Worm (Caenorhabditis elegans) whole organism, young adult: ENCODE measurements around the gene tkr-3.
"Not testable (repeated sequence)": the region's sequence is repeated elsewhere in the genome, so short reads cannot be mapped to it uniquely, and the experiment has no call there.

Experiments
- B0019.2 ChIP-seq: fragments of 200-800 bp; sonication (Bioruptor generic); conservative IDR thresholded peaks from 2 replicates; pipeline ENCODE4 v1.3.6; 2022; ENCODE audit warnings: missing genetic modification reagents, missing genetic modification characterization, missing compliant biosample characterization
- F22D6.2 ChIP-seq: sonication (generic microtip); optimal IDR thresholded peaks from 2 replicates; lab custom pipeline; 2016; ENCODE audit warnings: mild to moderate bottlenecking, missing genetic modification characterization, missing compliant biosample characterization
- F55B11.4 ChIP-seq: sonication (generic microtip); optimal IDR thresholded peaks from 2 replicates; lab custom pipeline; 2016; ENCODE audit warnings: missing compliant biosample characterization, missing genetic modification characterization, borderline replicate concordance; ENCODE audit not compliant: insufficient read depth
- K12H6.12 ChIP-seq: fragments of 200-800 bp; sonication (Bioruptor generic); optimal IDR thresholded peaks from 2 replicates; lab custom pipeline; 2018; ENCODE audit warnings: mild to moderate bottlenecking, missing genetic modification characterization, missing compliant biosample characterization
- T07F8.4 ChIP-seq: sonication (generic microtip); optimal IDR thresholded peaks from 2 replicates; lab custom pipeline; 2016; ENCODE audit warnings: mild to moderate bottlenecking, missing genetic modification characterization, moderate library complexity, missing compliant biosample characterization
- Y53G8AR.9 ChIP-seq: fragments of 200-800 bp; sonication (Bioruptor generic); conservative IDR thresholded peaks from 2 replicates; pipeline ENCODE4 v1.3.6; 2022; ENCODE audit warnings: missing genetic modification reagents, missing genetic modification characterization, missing compliant biosample characterization
- Y56A3A.18 ChIP-seq: fragments of 200-800 bp; sonication (Bioruptor generic); IDR thresholded peaks from 2 replicates; pipeline ENCODE4 v1.3.6; 2022; ENCODE audit warnings: missing genetic modification reagents, missing genetic modification characterization, missing compliant biosample characterization
- akir-1 ChIP-seq: fragments of 200-800 bp; sonication (Bioruptor generic); optimal IDR thresholded peaks from 2 replicates; lab custom pipeline; 2018; ENCODE audit warnings: mild to moderate bottlenecking, missing genetic modification characterization, moderate library complexity, missing compliant biosample characterization
- aptf-3 ChIP-seq: fragments of 200-800 bp; sonication (Bioruptor generic); IDR thresholded peaks from 2 replicates; pipeline ENCODE4 v1.3.6; 2022; ENCODE audit warnings: missing genetic modification characterization, missing compliant biosample characterization
- atf-7 ChIP-seq: sonication (generic microtip); optimal IDR thresholded peaks from 2 replicates; lab custom pipeline; 2017; ENCODE audit warnings: mild to moderate bottlenecking, missing genetic modification characterization, missing compliant biosample characterization
- attf-6 ChIP-seq: fragments of 200-800 bp; sonication (Bioruptor generic); IDR thresholded peaks from 2 replicates; pipeline ENCODE4 v1.3.6; 2022; ENCODE audit warnings: missing genetic modification reagents, missing genetic modification characterization, missing compliant biosample characterization
- die-1 ChIP-seq: sonication (generic microtip); optimal IDR thresholded peaks from 2 replicates; lab custom pipeline; 2016; ENCODE audit warnings: missing genotype, mild to moderate bottlenecking, missing genetic modification characterization, missing compliant biosample characterization
- egl-18 ChIP-seq: fragments of 200-800 bp; sonication (Bioruptor generic); IDR thresholded peaks from 2 replicates; pipeline ENCODE4 v1.3.6; 2022; ENCODE audit warnings: missing genetic modification reagents, missing genetic modification characterization, missing compliant biosample characterization
- ekl-4 ChIP-seq: fragments of 200-800 bp; sonication (Bioruptor generic); IDR thresholded peaks from 2 replicates; pipeline ENCODE4 v1.3.6; 2022; ENCODE audit warnings: missing genetic modification reagents, missing genetic modification characterization, missing compliant biosample characterization
- let-526 ChIP-seq: fragments of 200-800 bp; sonication (Bioruptor generic); IDR thresholded peaks from 2 replicates; pipeline ENCODE4 v1.3.6; 2022; ENCODE audit warnings: missing genetic modification reagents, missing genetic modification characterization, missing compliant biosample characterization
- let-607 ChIP-seq, 2 experiments: fragments of 200-800 bp in 1 of 2; sonication (Bioruptor generic) in 1 of 2; sonication (generic microtip) in 1 of 2; optimal IDR thresholded peaks; 2 replicates each; lab custom pipeline; 2016 to 2018; ENCODE audit warnings: mild to moderate bottlenecking in 2 of 2, missing compliant biosample characterization in 2 of 2, missing genetic modification characterization in 2 of 2, moderate library complexity in 2 of 2, missing genotype in 1 of 2
- lin-54 ChIP-seq: fragments of 200-800 bp; sonication (Bioruptor generic); optimal IDR thresholded peaks from 2 replicates; lab custom pipeline; 2018; ENCODE audit warnings: mild to moderate bottlenecking, missing genetic modification characterization, missing compliant biosample characterization
- lsl-1 ChIP-seq: fragments of 200-800 bp; sonication (Bioruptor generic); optimal IDR thresholded peaks from 2 replicates; lab custom pipeline; 2018; ENCODE audit warnings: mild to moderate bottlenecking, missing genetic modification characterization, moderate library complexity, missing compliant biosample characterization
- madf-3 ChIP-seq: fragments of 200-800 bp; sonication (Bioruptor generic); IDR thresholded peaks from 2 replicates; pipeline ENCODE4 v1.3.6; 2022; ENCODE audit warnings: missing genetic modification reagents, missing genetic modification characterization, missing compliant biosample characterization
- nfya-2 ChIP-seq: fragments of 200-800 bp; sonication (Bioruptor generic); IDR thresholded peaks from 2 replicates; pipeline ENCODE4 v1.3.6; 2022; ENCODE audit warnings: missing genetic modification reagents, missing genetic modification characterization, missing compliant biosample characterization
- nhr-80 ChIP-seq: sonication (generic microtip); optimal IDR thresholded peaks from 2 replicates; lab custom pipeline; 2016; ENCODE audit warnings: missing genetic modification characterization, missing compliant biosample characterization
- nhr-90 ChIP-seq: sonication (generic microtip); optimal IDR thresholded peaks from 2 replicates; lab custom pipeline; 2016; ENCODE audit warnings: missing genotype, mild to moderate bottlenecking, missing genetic modification characterization, missing compliant biosample characterization
- pha-4 ChIP-seq: fragments of 150-350 bp; sonication (generic microtip); optimal IDR thresholded peaks from 2 replicates; lab custom pipeline; 2014; ENCODE audit warnings: missing biosample characterization, missing genetic modification reagents, missing genetic modification characterization
- sdz-38 ChIP-seq: sonication (generic microtip); optimal IDR thresholded peaks from 2 replicates; lab custom pipeline; 2016; ENCODE audit warnings: missing genotype, missing genetic modification characterization, missing compliant biosample characterization
- snpc-1.1 ChIP-seq: sonication (generic microtip); optimal IDR thresholded peaks from 2 replicates; lab custom pipeline; 2017; ENCODE audit warnings: missing genetic modification characterization, mild to moderate bottlenecking, missing compliant biosample characterization, antibody characterized with exemption, moderate library complexity, missing genotype, missing genetic modification reagents; ENCODE audit not compliant: insufficient read depth
- unc-62 ChIP-seq: fragments of 150-350 bp; optimal IDR thresholded peaks from 2 replicates; lab custom pipeline; 2014; ENCODE audit warnings: missing biosample characterization, missing genetic modification reagents, missing genetic modification characterization
- zim-3 ChIP-seq: sonication (generic microtip); optimal IDR thresholded peaks from 2 replicates; lab custom pipeline; 2017; ENCODE audit warnings: mild to moderate bottlenecking, missing genetic modification characterization, moderate library complexity, missing compliant biosample characterization
- ztf-25 ChIP-seq: fragments of 200-800 bp; sonication (Bioruptor generic); IDR thresholded peaks from 2 replicates; pipeline ENCODE4 v1.3.6; 2022; ENCODE audit warnings: missing genetic modification reagents, missing genetic modification characterization, missing compliant biosample characterization
- ztf-28 ChIP-seq: fragments of 200-800 bp; sonication (Bioruptor generic); IDR thresholded peaks from 2 replicates; pipeline ENCODE4 v1.3.6; 2022; ENCODE audit warnings: missing genetic modification reagents, missing genetic modification characterization, missing compliant biosample characterization
- ztf-6 ChIP-seq: fragments of 200-800 bp; sonication (Bioruptor generic); IDR thresholded peaks from 2 replicates; pipeline ENCODE4 v1.3.6; 2022; ENCODE audit warnings: missing genetic modification reagents, missing genetic modification characterization, missing compliant biosample characterization

Gene tkr-3

ce11 chrIV:5076607-5077006 is 45.3 kb downstream of the tkr-3 start:
- TF ChIP-seq egl-18 (no peak), lin-54 (GFP tag; lab: Kevin White, UChicago) (no peak), atf-7 (no peak), zim-3 (tag; lab: Kevin White, UChicago) (no peak), Y56A3A.18 (no peak), aptf-3 (GFP tag; lab: Robert Waterston, UW) (no peak), lsl-1 (no peak), ztf-25 (GFP tag; lab: Robert Waterston, UW) (no peak), nhr-90 (tag; lab: Kevin White, UChicago) (no peak), die-1 (tag; lab: Kevin White, UChicago) (no peak), nhr-80 (no peak), nfya-2 (GFP tag; lab: Robert Waterston, UW) (no peak)

ce11 chrIV:5073836-5074235 is 48.1 kb downstream of the tkr-3 start:
- TF ChIP-seq F55B11.4 (tag; lab: Kevin White, UChicago) (no peak), sdz-38 (tag; lab: Kevin White, UChicago) (no peak), Y53G8AR.9 (GFP tag; lab: Robert Waterston, UW) (no peak), K12H6.12 (tag; lab: Kevin White, UChicago) (no peak), F22D6.2 (tag; lab: Kevin White, UChicago) (no peak), T07F8.4 (tag; lab: Kevin White, UChicago) (no peak), akir-1 (no peak), attf-6 (no peak)
- TF ChIP-seq, all 124 proteins: peak for 0

ce11 chrIV:5070593-5070992 is 51.3 kb downstream of the tkr-3 start, which contains the start of gene C02B10.6:
C02B10.6 (plus strand) TSS chrIV:5070893.
- TF ChIP-seq ztf-6 (GFP tag; lab: Robert Waterston, UW); F22D6.2 (tag; lab: Kevin White, UChicago); B0019.2 (GFP tag; lab: Robert Waterston, UW): not testable (repeated sequence)

ce11 chrIV:5068541-5068940 is 53.4 kb downstream of the tkr-3 start, which contains the start of the genes R13H9.6 and rmd-6:
R13H9.6 (minus strand) TSS chrIV:5068641.
rmd-6 (plus strand) TSS chrIV:5068845.
- TF ChIP-seq unc-62 (GFP tag; lab: Kevin White, UChicago); snpc-1.1 (tag; lab: Kevin White, UChicago); nfya-2 (GFP tag; lab: Robert Waterston, UW): not testable (repeated sequence)

ce11 chrIV:5066887-5067286 is 55.0 kb downstream of the tkr-3 start, which contains the start of gene ttbk-2.2:
ttbk-2.2 (minus strand) TSS chrIV:5066987.
- TF ChIP-seq pha-4 (tag; lab: Kevin White, UChicago); ekl-4 (GFP tag; lab: Robert Waterston, UW); let-607 (tag; optimal IDR thresholded peaks at IDR 0.05; lab: Kevin White, UChicago): not testable (repeated sequence)

- not testable (repeated sequence) for TF ChIP-seq let-526, madf-3, ztf-28 (GFP tag; lab: Robert Waterston, UW)
These were observed 56.9 kb downstream of the tkr-3 start, which contains the start of gene msp-53 for ce11 chrIV:5064961-5065360. msp-53 (minus strand) TSS chrIV:5065061.
